Worm (Caenorhabditis elegans) whole organism, midembryonic: ENCODE measurements around the gene taf-3.

Experiments
- cog-1 ChIP-seq: sonication (generic microtip); optimal IDR thresholded peaks from 2 replicates; lab custom pipeline; 2016; ENCODE audit warnings: missing genetic modification characterization, missing compliant biosample characterization
- klf-2 ChIP-seq: fragments of 200-800 bp; sonication (Bioruptor generic); conservative IDR thresholded peaks from 2 replicates; pipeline ENCODE4 v1.3.6; 2022; ENCODE audit warnings: missing genetic modification reagents, missing genetic modification characterization, missing compliant biosample characterization
- tab-1 ChIP-seq: fragments of 200-800 bp; sonication (Bioruptor generic); IDR thresholded peaks from 2 replicates; pipeline ENCODE4 v1.3.6; 2022; ENCODE audit warnings: missing genetic modification characterization, missing compliant biosample characterization
- ztf-29 ChIP-seq: fragments of 200-800 bp; sonication (Bioruptor generic); IDR thresholded peaks from 2 replicates; pipeline ENCODE4 v1.3.6; 2022; ENCODE audit warnings: missing genetic modification reagents, missing genetic modification characterization, missing compliant biosample characterization

DNA sequence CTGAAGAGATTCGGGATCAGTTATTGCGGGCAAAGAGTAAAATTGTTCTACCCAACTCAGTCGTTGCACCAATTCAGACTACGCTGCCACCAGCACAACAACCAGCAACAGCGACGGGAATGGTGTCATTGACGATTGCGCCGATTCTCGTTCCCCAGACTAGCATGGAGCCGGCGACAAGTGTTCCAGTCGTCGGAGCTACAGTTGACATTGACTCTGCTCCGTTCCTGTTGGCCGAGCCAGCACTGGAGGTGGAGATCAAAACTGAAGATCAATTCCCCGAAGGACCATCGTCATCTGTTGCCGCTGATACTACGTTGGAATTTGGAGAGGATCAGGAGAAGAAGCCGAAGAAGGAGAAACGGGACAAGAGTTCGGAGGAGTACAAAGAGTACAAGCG lies 3.2 kb downstream of the taf-3 start:
- TF ChIP-seq klf-2 (no peak), cog-1 (no peak), ztf-29 (no peak), tab-1 (GFP tag; lab: Robert Waterston, UW) (no peak)
